Worm (Caenorhabditis elegans): ENCODE data around the gene calu-1.

- no peak for TF ChIP-seq T22C8.4 (GFP tag; IDR thresholded peaks at IDR 0.05)
- no peak for TF ChIP-seq med-1 (GFP tag; optimal IDR thresholded peaks at IDR 0.05; ENCODE audit: insufficient read depth)
- no peak for TF ChIP-seq ref-1 (GFP tag; conservative IDR thresholded peaks at IDR 0.05)
- no peak for TF ChIP-seq ztf-29 (GFP tag; IDR thresholded peaks at IDR 0.05)
- TF ChIP-seq flt-1 (GFP tag; IDR thresholded peaks at IDR 0.05) = no peak
- no peak for TF ChIP-seq cog-1 (tag; optimal IDR thresholded peaks at IDR 0.05)
- TF ChIP-seq ztf-23 (GFP tag; IDR thresholded peaks at IDR 0.05) = no peak
- no peak for TF ChIP-seq klf-2 (GFP tag; conservative IDR thresholded peaks at IDR 0.05)
- no peak for TF ChIP-seq tab-1 (GFP tag; IDR thresholded peaks at IDR 0.05)
These were observed 45.1 kb upstream of the calu-1 start, which contains the start of gene ZC449.8 for ce11 chrX:5015775-5016174.

Data from whole organism, midembryonic.